Fruit fly (Drosophila melanogaster) whole organism, embryonic: ENCODE results near the gene ATPsyngamma.
A peak's percentile ranks its signal among the peaks of the same experiment; 100 is the strongest.

Experiments used
- Abd-B ChIP-seq: fragments of 200-800 bp; sonication (Bioruptor generic); optimal IDR thresholded peaks from 2 replicates; lab custom pipeline; 2018; ENCODE audit warnings: missing biosample characterization, mild to moderate bottlenecking, missing genetic modification characterization, moderate library complexity
- B-H1 ChIP-seq: fragments of 200-800 bp; sonication (Bioruptor generic); IDR thresholded peaks from 3 replicates; pipeline ENCODE4 v1.3.6; 2022; ENCODE audit warnings: missing biosample characterization, missing genetic modification characterization
- BtbVII ChIP-seq: fragments of 200-800 bp; sonication (Bioruptor generic); optimal IDR thresholded peaks from 3 replicates; lab custom pipeline; 2017; ENCODE audit warnings: missing biosample characterization, mild to moderate bottlenecking, missing genetic modification characterization
- CG13123 ChIP-seq: fragments of 200-800 bp; sonication (Bioruptor generic); optimal IDR thresholded peaks from 2 replicates; lab custom pipeline; 2016; ENCODE audit warnings: missing biosample characterization, missing genetic modification characterization
- CG14441 ChIP-seq: fragments of 200-800 bp; sonication (Bioruptor generic); IDR thresholded peaks from 2 replicates; pipeline ENCODE4 v1.3.6; 2022; ENCODE audit warnings: missing biosample characterization, missing genetic modification characterization
- CG14710 ChIP-seq: fragments of 200-800 bp; sonication (Bioruptor generic); optimal IDR thresholded peaks from 3 replicates; lab custom pipeline; 2019; ENCODE audit warnings: missing biosample characterization, mild to moderate bottlenecking, missing genetic modification characterization, moderate library complexity
- CG15601 ChIP-seq: fragments of 200-800 bp; sonication (Bioruptor generic); optimal IDR thresholded peaks from 3 replicates; lab custom pipeline; 2019; ENCODE audit warnings: missing biosample characterization, mild to moderate bottlenecking, missing genetic modification characterization, moderate library complexity
- CG3407 ChIP-seq: fragments of 200-800 bp; sonication (Bioruptor generic); optimal IDR thresholded peaks from 2 replicates; lab custom pipeline; 2018; ENCODE audit warnings: missing biosample characterization, mild to moderate bottlenecking, missing genetic modification characterization
- CG4820 ChIP-seq: fragments of 200-800 bp; sonication (Bioruptor generic); optimal IDR thresholded peaks from 3 replicates; lab custom pipeline; 2016; ENCODE audit warnings: missing biosample characterization, missing genetic modification characterization
- CG8359 ChIP-seq: fragments of 200-800 bp; sonication (Bioruptor generic); optimal IDR thresholded peaks from 2 replicates; lab custom pipeline; 2017; ENCODE audit warnings: missing biosample characterization, mild to moderate bottlenecking, missing genetic modification characterization, borderline replicate concordance
- CG9727 ChIP-seq: fragments of 200-800 bp; sonication (Bioruptor generic); optimal IDR thresholded peaks from 3 replicates; lab custom pipeline; 2017; ENCODE audit warnings: missing biosample characterization, mild to moderate bottlenecking, missing genetic modification characterization
- Doc2 ChIP-seq: fragments of 200-800 bp; sonication (Bioruptor generic); IDR thresholded peaks from 2 replicates; pipeline ENCODE4 v1.3.6; 2022; ENCODE audit warnings: missing biosample characterization, missing genetic modification characterization
- Dref ChIP-seq: fragments of 200-800 bp; sonication (Bioruptor generic); IDR thresholded peaks from 2 replicates; pipeline ENCODE4 v1.3.6; 2022; ENCODE audit warnings: missing biosample characterization, missing genetic modification characterization
- Ets65A ChIP-seq: fragments of 200-800 bp; sonication (Bioruptor generic); peaks from one replicate; lab custom pipeline; 2016; ENCODE audit warnings: missing biosample characterization, missing genetic modification characterization
- MTF-1 ChIP-seq: fragments of 200-800 bp; sonication (Bioruptor generic); optimal IDR thresholded peaks from 2 replicates; lab custom pipeline; 2018; ENCODE audit warnings: missing biosample characterization, mild to moderate bottlenecking, missing genetic modification characterization, borderline replicate concordance
- Max ChIP-seq: fragments of 200-800 bp; sonication (Bioruptor generic); optimal IDR thresholded peaks from 2 replicates; lab custom pipeline; 2016; ENCODE audit warnings: missing biosample characterization, mild to moderate bottlenecking, missing genetic modification characterization
- Mes4 ChIP-seq: fragments of 200-800 bp; sonication (Bioruptor generic); optimal IDR thresholded peaks from 2 replicates; lab custom pipeline; 2016; ENCODE audit warnings: missing biosample characterization, missing genetic modification characterization
- Neu2 ChIP-seq: fragments of 200-800 bp; sonication (Bioruptor generic); optimal IDR thresholded peaks from 3 replicates; lab custom pipeline; 2016; ENCODE audit warnings: missing biosample characterization, missing genetic modification characterization, borderline replicate concordance
- Nf-YC ChIP-seq: fragments of 200-800 bp; optimal IDR thresholded peaks from 3 replicates; lab custom pipeline; 2019; ENCODE audit warnings: missing biosample characterization, mild to moderate bottlenecking, missing genetic modification characterization, moderate library complexity
- PHDP ChIP-seq: fragments of 200-800 bp; sonication (Bioruptor generic); optimal IDR thresholded peaks from 3 replicates; lab custom pipeline; 2018; ENCODE audit warnings: missing biosample characterization, mild to moderate bottlenecking, missing genetic modification characterization, moderate library complexity
- Ptx1 ChIP-seq: fragments of 200-800 bp; sonication (Bioruptor generic); IDR thresholded peaks from 2 replicates; pipeline ENCODE4 v1.3.6; 2022; ENCODE audit warnings: missing biosample characterization, missing genetic modification characterization
- Sin3A ChIP-seq: fragments of >200 bp; optimal IDR thresholded peaks from 2 replicates; lab custom pipeline; 2018
- ac ChIP-seq: fragments of 200-800 bp; sonication (Bioruptor generic); optimal IDR thresholded peaks from 3 replicates; lab custom pipeline; 2017; ENCODE audit warnings: missing biosample characterization, mild to moderate bottlenecking, missing genetic modification characterization
- ato ChIP-seq: fragments of 200-800 bp; sonication (Bioruptor generic); IDR thresholded peaks from 2 replicates; pipeline ENCODE4 v1.3.6; 2022; ENCODE audit warnings: missing biosample characterization, missing genetic modification characterization; ENCODE audit not compliant: partially characterized antibody
- ci ChIP-seq: fragments of 200-800 bp; sonication (Bioruptor generic); IDR thresholded peaks from 3 replicates; pipeline ENCODE4 v1.3.6; 2022; ENCODE audit warnings: missing biosample characterization, missing genetic modification characterization
- dmrt99B ChIP-seq: fragments of 200-800 bp; sonication (Bioruptor generic); optimal IDR thresholded peaks from 2 replicates; lab custom pipeline; 2018; ENCODE audit warnings: missing biosample characterization, mild to moderate bottlenecking, missing genetic modification characterization, moderate library complexity
- ems ChIP-seq: fragments of 200-800 bp; sonication (Bioruptor generic); optimal IDR thresholded peaks from 3 replicates; lab custom pipeline; 2016; ENCODE audit warnings: missing biosample characterization, missing genetic modification characterization
- hbn ChIP-seq: fragments of 200-800 bp; sonication (Bioruptor generic); IDR thresholded peaks from 2 replicates; pipeline ENCODE4 v1.3.6; 2022; ENCODE audit warnings: missing biosample characterization, missing genetic modification characterization; ENCODE audit not compliant: partially characterized antibody
- her ChIP-seq: fragments of 200-800 bp; sonication (Bioruptor generic); optimal IDR thresholded peaks from 2 replicates; lab custom pipeline; 2016; ENCODE audit warnings: missing biosample characterization, missing genetic modification characterization
- ken ChIP-seq: fragments of 200-800 bp; sonication (Bioruptor generic); IDR thresholded peaks from 3 replicates; pipeline ENCODE4 v1.3.6; 2022; ENCODE audit warnings: missing biosample characterization, missing genetic modification characterization
- peb ChIP-seq: fragments of 200-800 bp; sonication (Bioruptor generic); IDR thresholded peaks from 2 replicates; pipeline ENCODE4 v1.3.6; 2022; ENCODE audit warnings: missing biosample characterization, missing genetic modification characterization
- pzg ChIP-seq: fragments of 200-800 bp; sonication (Bioruptor generic); optimal IDR thresholded peaks from 3 replicates; lab custom pipeline; 2018; ENCODE audit warnings: missing biosample characterization, mild to moderate bottlenecking, missing genetic modification characterization, moderate library complexity
- sd ChIP-seq: fragments of 200-800 bp; sonication (Bioruptor generic); optimal IDR thresholded peaks from 3 replicates; lab custom pipeline; 2018; ENCODE audit warnings: missing biosample characterization, mild to moderate bottlenecking, missing genetic modification characterization, moderate library complexity
- sens-2 ChIP-seq: fragments of 200-800 bp; sonication (Bioruptor generic); IDR thresholded peaks from 2 replicates; pipeline ENCODE4 v1.3.6; 2022; ENCODE audit warnings: missing biosample characterization, missing genetic modification characterization
- sima ChIP-seq: fragments of 200-800 bp; sonication (Bioruptor generic); optimal IDR thresholded peaks from 2 replicates; lab custom pipeline; 2016; ENCODE audit warnings: missing biosample characterization, missing genetic modification characterization
- trh ChIP-seq: fragments of 200-800 bp; sonication (Bioruptor generic); optimal IDR thresholded peaks from 2 replicates; lab custom pipeline; 2016; ENCODE audit warnings: missing biosample characterization, missing genetic modification characterization
- wdn ChIP-seq: fragments of 200-800 bp; sonication (Bioruptor generic); IDR thresholded peaks from 2 replicates; pipeline ENCODE4 v1.3.6; 2022; ENCODE audit warnings: missing biosample characterization, missing genetic modification characterization

ATPsyngamma gene

DNA sequence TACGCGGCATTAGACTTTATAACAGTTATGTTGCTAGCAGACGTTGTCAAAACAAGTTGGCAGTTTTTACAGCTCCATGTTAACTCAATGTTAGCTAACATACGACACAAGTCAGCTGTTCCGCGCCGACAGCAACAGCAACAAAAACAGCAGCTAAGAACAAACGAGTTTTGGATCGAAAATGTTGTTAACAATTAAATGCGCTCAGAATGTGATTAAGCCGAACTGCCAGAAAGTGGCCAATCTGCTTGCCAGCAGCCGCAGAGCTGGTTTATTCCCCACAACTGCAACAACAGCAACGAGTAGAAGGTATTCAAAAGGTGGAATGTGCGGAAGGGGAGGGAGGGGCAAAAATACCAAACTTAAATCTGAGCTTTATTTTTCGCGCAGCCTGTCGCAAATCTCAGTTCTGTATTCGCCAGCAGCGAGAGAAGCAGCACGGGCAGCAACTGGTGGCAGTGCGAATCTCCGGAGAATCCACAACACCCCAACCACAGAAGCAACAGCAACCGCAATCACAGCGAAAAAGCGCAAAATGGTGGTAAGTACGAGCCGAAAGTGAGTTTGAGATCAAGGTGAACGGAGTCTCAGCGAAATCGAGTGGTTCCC, 25.8 kb downstream of the ATPsyngamma start, which contains the start of gene Pcd (continued):
- TF ChIP-seq Neu2 (GFP tag; lab: Kevin White, UChicago) (no peak), peb (no peak), CG14441 (no peak), pzg (GFP tag; lab: Kevin White, UChicago) (peak; percentile 50), wdn (GFP tag; lab: Robert Waterston, UW) (no peak), trh (GFP tag; lab: Kevin White, UChicago) (no peak), Abd-B (no peak), CG4820 (GFP tag; lab: Kevin White, UChicago) (no peak), Dref (GFP tag; lab: Robert Waterston, UW) (no peak), Nf-YC (tag; lab: Kevin White, UChicago) (no peak), sima (GFP tag; lab: Kevin White, UChicago) (no peak), Mes4 (no peak), sd (tag; lab: Kevin White, UChicago) (peak; percentile 98), dmrt99B (tag; lab: Kevin White, UChicago) (no peak), CG8359 (GFP tag; lab: Kevin White, UChicago) (no peak), Sin3A (lab: Kevin White, UChicago) (peak; percentile 7), CG13123 (GFP tag; lab: Kevin White, UChicago) (no peak), Max (no peak), MTF-1 (GFP tag; lab: Kevin White, UChicago) (no peak), hbn (GFP tag; lab: Robert Waterston, UW) (0 out of 2 replicates have a peak, but pooled peaks have one; percentile 24), ac (no peak), sens-2 (0 out of 2 replicates have a peak, but pooled peaks have one; percentile 29), ems (GFP tag; lab: Kevin White, UChicago) (no peak), B-H1 (GFP tag; lab: Robert Waterston, UW) (no peak), ato (GFP tag; lab: Robert Waterston, UW) (no peak), PHDP (tag; lab: Kevin White, UChicago) (no peak), her (GFP tag; lab: Kevin White, UChicago) (no peak), Ets65A (GFP tag; lab: Kevin White, UChicago) (no peak), CG3407 (no peak), Doc2 (no peak), ci (no peak)

DNA sequence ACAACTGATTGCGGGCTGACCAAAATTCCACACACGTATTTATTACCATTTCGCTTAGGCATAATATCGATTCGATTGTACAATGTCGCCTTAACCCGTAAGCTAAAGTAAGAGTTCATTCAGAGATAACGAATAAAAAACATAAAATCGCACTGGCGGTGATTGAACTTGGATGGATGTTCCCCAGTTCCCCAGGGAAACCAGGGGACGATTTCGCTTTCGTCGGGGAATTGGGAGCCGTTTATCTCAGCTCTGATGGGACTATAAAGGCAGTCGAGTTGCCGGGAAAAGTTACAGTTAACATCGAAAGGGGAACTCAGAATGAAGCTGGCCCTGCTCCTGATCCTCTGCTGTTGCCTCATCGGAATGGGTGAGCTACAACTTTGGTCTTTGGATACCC, 26.7 kb downstream of the ATPsyngamma start, which contains the start of gene CG34296:
CG34296 (plus strand) TSS at position 301 of the 400 bp plus-strand sequence.
- TF ChIP-seq BtbVII: no peak
- TF ChIP-seq CG9727 (GFP tag; lab: Kevin White, UChicago): no peak
- no peak for TF ChIP-seq CG14710
- no peak for TF ChIP-seq Ptx1
- no peak for TF ChIP-seq sens-2
- no peak for TF ChIP-seq Doc2

DNA sequence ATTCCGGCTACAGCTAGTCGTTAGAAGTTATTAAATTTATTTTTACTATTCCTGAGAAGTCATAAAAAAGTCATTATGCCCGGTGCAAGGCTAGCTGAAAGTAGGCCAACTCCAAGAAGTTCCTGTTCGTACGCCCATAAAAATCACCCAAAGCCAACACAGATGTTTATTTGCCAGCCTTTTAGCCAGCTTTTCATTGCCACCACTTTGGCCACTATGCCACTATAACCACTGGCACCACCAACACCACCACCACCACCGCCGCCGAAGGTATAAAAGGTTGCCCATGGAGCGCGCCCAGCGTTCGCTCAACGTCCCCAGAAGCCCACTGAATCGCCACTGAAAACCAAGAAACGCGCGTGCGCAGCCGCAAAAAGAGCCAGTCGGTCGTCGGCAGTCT, 30.6 kb downstream of the ATPsyngamma start, which contains the start of gene CG15506:
CG15506 (plus strand) TSS at position 301 of the 400 bp plus-strand sequence.
- TF ChIP-seq ken (GFP tag; lab: Robert Waterston, UW) (peak; percentile 24; the same call in 1 of the 3 replicates), CG15601 (no peak), ci (peak; percentile 18; the same call in 1 of the 3 replicates)
